Fruit fly (Drosophila melanogaster) whole organism, prepupa: Measurements from ENCODE around the gene PPP4R2r.

Experiments
- Blimp-1 ChIP-seq: fragments of 200-800 bp; sonication (Bioruptor generic); optimal IDR thresholded peaks from 3 replicates; lab custom pipeline; 2017; ENCODE audit warnings: missing biosample characterization, missing genetic modification characterization, mild to moderate bottlenecking, moderate library complexity, missing genetic modification reagents
- CG11294 ChIP-seq: fragments of 200-800 bp; sonication (Bioruptor generic); IDR thresholded peaks from 2 replicates; pipeline ENCODE4 v1.3.6; 2022; ENCODE audit warnings: missing biosample characterization, missing genetic modification characterization
- CG3919 ChIP-seq: fragments of 200-800 bp; sonication (Bioruptor generic); optimal IDR thresholded peaks from 3 replicates; lab custom pipeline; 2016; ENCODE audit warnings: missing biosample characterization, missing genetic modification characterization
- CG6276 ChIP-seq: fragments of 200-800 bp; sonication (Bioruptor generic); optimal IDR thresholded peaks from 2 replicates; lab custom pipeline; 2017; ENCODE audit warnings: missing biosample characterization, mild to moderate bottlenecking, missing genetic modification characterization
- CG6808 ChIP-seq: fragments of 200-800 bp; sonication (Bioruptor generic); optimal IDR thresholded peaks from 3 replicates; lab custom pipeline; 2017; ENCODE audit warnings: missing biosample characterization, missing genetic modification characterization, mild to moderate bottlenecking, moderate library complexity, missing genetic modification reagents
- CG8119 ChIP-seq: fragments of 200-800 bp; sonication (Bioruptor generic); IDR thresholded peaks from 3 replicates; pipeline ENCODE4 v1.3.6; 2022; ENCODE audit warnings: missing biosample characterization, missing genetic modification characterization
- Eip78C ChIP-seq: fragments of 200-800 bp; sonication (Bioruptor generic); peaks from one replicate; lab custom pipeline; 2016; ENCODE audit warnings: missing biosample characterization, missing genetic modification characterization
- Hr39 ChIP-seq: fragments of 200-800 bp; sonication (Bioruptor generic); optimal IDR thresholded peaks from 2 replicates; lab custom pipeline; 2016; ENCODE audit warnings: missing biosample characterization, missing genetic modification characterization
- Lpt ChIP-seq: fragments of 200-800 bp; sonication (Bioruptor generic); optimal IDR thresholded peaks from 3 replicates; lab custom pipeline; 2016; ENCODE audit warnings: missing biosample characterization, missing genetic modification characterization

DNA sequence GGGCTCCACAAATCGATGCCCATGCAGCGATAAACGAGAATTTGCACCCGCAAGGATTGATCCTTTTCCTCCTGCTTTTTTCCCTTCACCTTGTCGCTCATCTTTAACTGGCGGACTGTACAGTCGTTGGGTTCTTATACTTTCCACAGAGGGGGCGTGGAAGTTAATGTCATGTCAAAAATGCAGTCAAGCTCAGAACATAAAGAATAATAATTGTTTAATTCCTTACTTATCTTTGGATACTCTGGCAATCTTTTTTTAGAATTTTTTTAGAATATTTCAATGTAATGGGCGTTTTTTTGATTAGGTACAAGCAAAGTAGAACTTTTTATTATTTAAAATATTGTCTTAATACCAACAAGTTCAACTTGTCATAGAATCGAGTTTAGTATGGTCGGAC is 19.1 kb upstream of the PPP4R2r start, which contains the start of gene Or9a:
- TF ChIP-seq Blimp-1 (GFP tag; lab: Kevin White, UChicago) (no peak), CG6276 (no peak), CG6808 (no peak), CG3919 (GFP tag; lab: Kevin White, UChicago) (no peak), CG8119 (GFP tag; lab: Robert Waterston, UW) (no peak), Hr39 (GFP tag; lab: Kevin White, UChicago) (no peak), Eip78C (no peak), CG11294 (GFP tag; lab: Robert Waterston, UW) (no peak), Lpt (no peak)
